Worm (Caenorhabditis elegans): ENCODE data around the gene cdh-8.

ce11 chrIV:386576-386975 is 47.0 kb downstream of the cdh-8 start, which contains the start of gene T07A9.14:
- no peak for TF ChIP-seq ztf-22 (GFP tag; optimal IDR thresholded peaks at IDR 0.05)
- no peak for TF ChIP-seq unc-62 (GFP tag; optimal IDR thresholded peaks at IDR 0.05)
- no peak for TF ChIP-seq bed-1 (GFP tag; IDR thresholded peaks at IDR 0.05)
- no peak for TF ChIP-seq ZK185.1 (tag; optimal IDR thresholded peaks at IDR 0.05; ENCODE audit: poor library complexity, severe bottlenecking)
- no peak for TF ChIP-seq tbx-9 (tag; optimal IDR thresholded peaks at IDR 0.05; ENCODE audit: borderline replicate concordance)
- no peak for TF ChIP-seq gei-17 (GFP tag; optimal IDR thresholded peaks at IDR 0.05)
- TF ChIP-seq ztf-28 (GFP tag; IDR thresholded peaks at IDR 0.05): no peak
- no peak for TF ChIP-seq ceh-58 (GFP tag; IDR thresholded peaks at IDR 0.05)

Data from whole organism, young adult.